Worm (Caenorhabditis elegans) whole organism, L3 larva: ENCODE measurements around the gene hcp-1.

Experiments used
- ZK546.5 ChIP-seq: sonication (generic microtip); optimal IDR thresholded peaks from 2 replicates; lab custom pipeline; 2017; ENCODE audit warnings: missing biosample characterization, missing genetic modification characterization
- aly-2 ChIP-seq: fragments of 150-350 bp; optimal IDR thresholded peaks from 2 replicates; lab custom pipeline; 2014; ENCODE audit warnings: missing biosample characterization, missing genetic modification characterization
- ama-1 ChIP-seq: fragments of 150-350 bp; optimal IDR thresholded peaks from 2 replicates; lab custom pipeline; 2018
- ceh-16 ChIP-seq: sonication (generic microtip); optimal IDR thresholded peaks from 2 replicates; lab custom pipeline; 2017; ENCODE audit warnings: missing biosample characterization, missing genetic modification characterization
- ceh-28 ChIP-seq: fragments of 150-350 bp; optimal IDR thresholded peaks from 2 replicates; lab custom pipeline; 2014; ENCODE audit warnings: missing biosample characterization, missing genetic modification reagents, missing genetic modification characterization
- ceh-82 ChIP-seq: fragments of 150-350 bp; optimal IDR thresholded peaks from 2 replicates; lab custom pipeline; 2014; ENCODE audit warnings: missing biosample characterization, missing genetic modification characterization
- egl-27 ChIP-seq: sonication (generic microtip); optimal IDR thresholded peaks from 4 replicates; lab custom pipeline; 2017; ENCODE audit warnings: missing biosample characterization, missing genetic modification reagents, missing genetic modification characterization
- egl-5 ChIP-seq: fragments of 150-350 bp; optimal IDR thresholded peaks from 2 replicates; lab custom pipeline; 2017; ENCODE audit warnings: missing biosample characterization, missing genetic modification reagents, missing genetic modification characterization, inconsistent platforms
- elt-1 ChIP-seq: fragments of 150-350 bp; optimal IDR thresholded peaks from 2 replicates; lab custom pipeline; 2014; ENCODE audit warnings: missing biosample characterization, missing genetic modification characterization
- elt-2 ChIP-seq: sonication (generic microtip); optimal IDR thresholded peaks from 2 replicates; lab custom pipeline; 2016; ENCODE audit warnings: missing genetic modification reagents, mild to moderate bottlenecking, missing genetic modification characterization, missing compliant biosample characterization
- elt-3 ChIP-seq, 3 experiments: fragments of 150-350 bp in 1 of 3; sonication (generic microtip) in 2 of 3; optimal IDR thresholded peaks; 2 replicates in 2 of 3; 4 replicates in 1 of 3; lab custom pipeline; 2014 to 2017; ENCODE audit warnings: missing biosample characterization in 3 of 3, missing genetic modification characterization in 3 of 3
- eor-1 ChIP-seq, 2 experiments: fragments of 150-350 bp; optimal IDR thresholded peaks; 2 replicates each; lab custom pipeline; 2014 to 2018; ENCODE audit warnings: missing biosample characterization in 2 of 2, missing genetic modification characterization in 2 of 2
- fkh-10 ChIP-seq: sonication (generic microtip); optimal IDR thresholded peaks from 2 replicates; lab custom pipeline; 2017; ENCODE audit warnings: missing biosample characterization, missing genetic modification reagents, missing genetic modification characterization
- fkh-2 ChIP-seq: fragments of 150-350 bp; optimal IDR thresholded peaks from 2 replicates; lab custom pipeline; 2014; ENCODE audit warnings: missing biosample characterization, missing genetic modification reagents, missing genetic modification characterization
- fos-1 ChIP-seq: fragments of 150-350 bp; optimal IDR thresholded peaks from 2 replicates; lab custom pipeline; 2014; ENCODE audit warnings: missing biosample characterization, missing genetic modification characterization
- hmg-11 ChIP-seq: sonication (generic microtip); optimal IDR thresholded peaks from 2 replicates; lab custom pipeline; 2016; ENCODE audit warnings: missing genetic modification characterization, missing compliant biosample characterization
- jun-1 ChIP-seq: fragments of 150-350 bp; optimal IDR thresholded peaks from 2 replicates; lab custom pipeline; 2014; ENCODE audit warnings: missing biosample characterization, missing genetic modification reagents, missing genetic modification characterization
- lin-15B ChIP-seq: fragments of 150-350 bp; optimal IDR thresholded peaks from 2 replicates; lab custom pipeline; 2014; ENCODE audit warnings: missing biosample characterization, missing genetic modification characterization
- lin-39 ChIP-seq: fragments of 150-350 bp; optimal IDR thresholded peaks from 2 replicates; lab custom pipeline; 2018; ENCODE audit warnings: missing biosample characterization, missing genetic modification reagents, missing genetic modification characterization
- lsy-12 ChIP-seq: sonication (generic microtip); optimal IDR thresholded peaks from 2 replicates; lab custom pipeline; 2016; ENCODE audit warnings: mild to moderate bottlenecking, missing genetic modification characterization, missing compliant biosample characterization
- mml-1 ChIP-seq: fragments of 150-350 bp; sonication (generic microtip); optimal IDR thresholded peaks from 3 replicates; lab custom pipeline; 2014; ENCODE audit warnings: missing biosample characterization, missing genetic modification characterization
- nfya-1 ChIP-seq: sonication (generic microtip); optimal IDR thresholded peaks from 2 replicates; lab custom pipeline; 2017; ENCODE audit warnings: missing genetic modification characterization, mild to moderate bottlenecking, missing compliant biosample characterization, antibody characterized with exemption, moderate library complexity; ENCODE audit not compliant: insufficient read depth
- nhr-11 ChIP-seq: fragments of 150-350 bp; optimal IDR thresholded peaks from 2 replicates; lab custom pipeline; 2014; ENCODE audit warnings: missing biosample characterization, missing genetic modification characterization
- nhr-12 ChIP-seq: fragments of 150-350 bp; optimal IDR thresholded peaks from 2 replicates; lab custom pipeline; 2014; ENCODE audit warnings: missing biosample characterization, missing genetic modification characterization
- nhr-23 ChIP-seq: fragments of 150-350 bp; optimal IDR thresholded peaks from 2 replicates; lab custom pipeline; 2014; ENCODE audit warnings: missing biosample characterization, missing genetic modification reagents, missing genetic modification characterization
- nhr-237 ChIP-seq: fragments of 150-350 bp; optimal IDR thresholded peaks from 2 replicates; lab custom pipeline; 2014; ENCODE audit warnings: missing biosample characterization, missing genetic modification characterization
- nhr-25 ChIP-seq: sonication (generic microtip); optimal IDR thresholded peaks from 2 replicates; lab custom pipeline; 2017; ENCODE audit warnings: missing biosample characterization, missing genetic modification characterization
- nhr-28 ChIP-seq: fragments of 150-350 bp; optimal IDR thresholded peaks from 2 replicates; lab custom pipeline; 2014; ENCODE audit warnings: missing biosample characterization, missing genetic modification characterization
- nhr-67 ChIP-seq: fragments of 150-350 bp; optimal IDR thresholded peaks from 2 replicates; lab custom pipeline; 2014; ENCODE audit warnings: missing biosample characterization, missing genetic modification characterization
- nhr-77 ChIP-seq: fragments of 150-350 bp; optimal IDR thresholded peaks from 2 replicates; lab custom pipeline; 2014; ENCODE audit warnings: missing biosample characterization, missing genetic modification characterization
- pha-4 ChIP-seq: fragments of 150-350 bp; optimal IDR thresholded peaks from 2 replicates; lab custom pipeline; 2014; ENCODE audit warnings: missing biosample characterization, missing genetic modification reagents, missing genetic modification characterization
- pqm-1 ChIP-seq: fragments of 150-350 bp; optimal IDR thresholded peaks from 2 replicates; lab custom pipeline; 2017; ENCODE audit warnings: missing biosample characterization, missing genetic modification characterization, inconsistent platforms
- sea-2 ChIP-seq: fragments of 150-350 bp; sonication (generic microtip); optimal IDR thresholded peaks from 4 replicates; lab custom pipeline; 2014; ENCODE audit warnings: missing biosample characterization, missing genetic modification reagents, missing genetic modification characterization
- snpc-4 ChIP-seq: fragments of 150-350 bp; optimal IDR thresholded peaks from 2 replicates; lab custom pipeline; 2014; ENCODE audit warnings: missing biosample characterization, missing genetic modification characterization
- unc-39 ChIP-seq: sonication (generic microtip); optimal IDR thresholded peaks from 4 replicates; lab custom pipeline; 2017; ENCODE audit warnings: missing biosample characterization, missing genetic modification characterization
- unc-62 ChIP-seq: fragments of 150-350 bp; sonication (generic microtip); optimal IDR thresholded peaks from 4 replicates; lab custom pipeline; 2014; ENCODE audit warnings: missing biosample characterization, missing genetic modification reagents, missing genetic modification characterization
- zag-1 ChIP-seq: fragments of 150-350 bp; optimal IDR thresholded peaks from 2 replicates; lab custom pipeline; 2014; ENCODE audit warnings: missing biosample characterization, missing genetic modification characterization
- ztf-11 ChIP-seq: fragments of 150-350 bp; optimal IDR thresholded peaks from 2 replicates; lab custom pipeline; 2014; ENCODE audit warnings: missing biosample characterization, missing genetic modification characterization
- ztf-4 ChIP-seq: fragments of 150-350 bp; optimal IDR thresholded peaks from 2 replicates; lab custom pipeline; 2014; ENCODE audit warnings: missing biosample characterization, missing genetic modification characterization

hcp-1 gene

DNA sequence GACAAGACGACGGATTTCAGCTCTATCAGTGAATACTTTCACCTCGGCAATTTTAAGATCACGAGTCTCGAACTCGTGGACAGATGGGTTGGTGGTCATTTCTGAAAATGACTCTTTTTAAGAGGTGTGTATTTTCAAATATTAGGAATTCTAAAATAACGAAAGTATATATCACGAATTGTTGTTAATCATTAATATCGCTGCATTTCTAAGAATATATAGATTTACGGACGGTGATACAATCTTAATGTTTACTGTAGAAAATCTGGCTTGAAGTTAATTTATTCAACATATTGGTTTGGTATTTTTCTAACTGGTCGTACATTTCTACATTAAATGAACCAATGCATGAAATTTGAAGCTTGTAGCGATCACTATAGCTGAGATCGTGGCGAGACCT lies 11.3 kb downstream of the hcp-1 start, which contains the start of gene ZK1055.7:
TSS of gene ZK1055.7 (minus strand) at position 101 of the 400 bp plus-strand sequence.
- no peak for TF ChIP-seq egl-27 (tag; lab: Kevin White, UChicago)
- no peak for TF ChIP-seq ama-1 (lab: Kevin White, UChicago)
- TF ChIP-seq elt-2 (tag; lab: Kevin White, UChicago) = no peak

DNA sequence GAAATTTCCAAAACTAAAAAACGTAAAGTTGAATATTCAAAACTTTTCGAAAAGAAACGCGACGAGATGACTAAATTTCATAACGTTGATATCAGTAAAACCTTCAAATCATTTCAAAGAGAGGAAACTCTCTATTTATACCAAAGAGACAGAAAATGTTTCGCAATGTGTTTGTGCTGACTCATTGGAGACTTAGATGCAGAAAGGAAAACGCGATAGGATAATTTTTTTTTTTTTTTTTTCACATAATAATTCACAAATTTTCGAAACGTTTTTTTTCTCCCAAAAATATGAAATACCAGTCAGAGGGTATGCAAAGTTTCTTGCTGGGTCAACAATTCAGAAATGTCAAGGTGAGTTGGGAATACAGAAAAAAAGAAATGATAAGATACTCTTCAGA lies 12.2 kb downstream of the hcp-1 start:
- TF ChIP-seq lin-39 (tag; lab: Kevin White, UChicago) = no peak
- TF ChIP-seq ceh-82 (tag; lab: Kevin White, UChicago) = no peak
- no peak for TF ChIP-seq unc-39
- no peak for TF ChIP-seq ama-1 (lab: Kevin White, UChicago)
- TF ChIP-seq nfya-1 (tag; lab: Kevin White, UChicago) = no peak
- no peak for TF ChIP-seq snpc-4 (tag; lab: Kevin White, UChicago)
- no peak for TF ChIP-seq lsy-12 (tag; lab: Kevin White, UChicago)
- no peak for TF ChIP-seq egl-27 (tag; lab: Kevin White, UChicago)
- TF ChIP-seq pha-4 (tag; lab: Kevin White, UChicago) = peak; percentile 45
- TF ChIP-seq aly-2 = no peak
- TF ChIP-seq ceh-28 (tag; lab: Kevin White, UChicago) = no peak
- TF ChIP-seq nhr-237 (tag; lab: Kevin White, UChicago) = no peak
- peak; percentile 33 for TF ChIP-seq elt-2 (tag; lab: Kevin White, UChicago)
- TF ChIP-seq fkh-2 (tag; lab: Kevin White, UChicago) = no peak
- no peak for TF ChIP-seq nhr-25 (tag; lab: Kevin White, UChicago)
- no peak for TF ChIP-seq elt-3 (tag; optimal IDR thresholded peaks at IDR 0.05; lab: Kevin White, UChicago)
- no peak for TF ChIP-seq zag-1 (tag; lab: Kevin White, UChicago)
- no peak for TF ChIP-seq nhr-28 (tag; lab: Kevin White, UChicago)
- no peak for TF ChIP-seq ceh-16
- no peak for TF ChIP-seq hmg-11 (tag; lab: Kevin White, UChicago)
- no peak for TF ChIP-seq eor-1 (tag; optimal IDR thresholded peaks at IDR 0.05; lab: Kevin White, UChicago)
- no peak for TF ChIP-seq egl-5 (tag; lab: Kevin White, UChicago)
- no peak for TF ChIP-seq jun-1
- no peak for TF ChIP-seq nhr-12 (tag; lab: Kevin White, UChicago)
- TF ChIP-seq ZK546.5 (tag; lab: Kevin White, UChicago) = no peak
- TF ChIP-seq nhr-23 = peak; percentile 31
- no peak for TF ChIP-seq sea-2
- TF ChIP-seq pqm-1 = peak; percentile 5
- no peak for TF ChIP-seq nhr-77 (tag; lab: Kevin White, UChicago)
- TF ChIP-seq ztf-4 = no peak
- TF ChIP-seq fos-1 (tag; lab: Kevin White, UChicago) = no peak
- no peak for TF ChIP-seq fkh-10
- no peak for TF ChIP-seq unc-62 (GFP tag; lab: Kevin White, UChicago)

DNA sequence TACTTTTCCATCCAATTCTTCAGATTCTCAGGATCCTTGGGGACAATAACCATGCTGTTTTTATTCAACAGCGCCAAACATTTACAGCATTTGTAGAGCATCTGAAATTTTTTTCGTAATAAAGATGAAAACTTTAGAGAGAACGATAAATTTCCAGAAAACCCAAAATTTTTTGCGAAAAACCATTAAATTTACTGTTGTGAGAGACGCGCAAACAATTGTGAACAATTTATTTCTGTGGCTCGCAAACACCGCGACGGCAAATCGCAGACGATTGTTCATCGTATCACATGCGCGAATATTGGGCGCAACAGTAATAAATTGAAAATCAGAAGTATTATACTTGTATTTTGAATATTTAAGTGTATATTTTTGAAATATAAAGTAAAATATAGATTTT lies 17.1 kb downstream of the hcp-1 start, which contains the start of gene gon-14:
TSS of gene gon-14 (minus strand) at position 101 of the 400 bp plus-strand sequence.
- TF ChIP-seq nhr-67 (tag; lab: Kevin White, UChicago) = no peak
- TF ChIP-seq pqm-1 = no peak
- TF ChIP-seq ztf-11 (tag; lab: Kevin White, UChicago) = no peak
- TF ChIP-seq elt-1 (tag; lab: Kevin White, UChicago) = no peak
- no peak for TF ChIP-seq lsy-12 (tag; lab: Kevin White, UChicago)
- TF ChIP-seq mml-1 (tag; lab: Kevin White, UChicago) = no peak
- no peak for TF ChIP-seq nhr-11
- no peak for TF ChIP-seq hmg-11 (tag; lab: Kevin White, UChicago)

DNA sequence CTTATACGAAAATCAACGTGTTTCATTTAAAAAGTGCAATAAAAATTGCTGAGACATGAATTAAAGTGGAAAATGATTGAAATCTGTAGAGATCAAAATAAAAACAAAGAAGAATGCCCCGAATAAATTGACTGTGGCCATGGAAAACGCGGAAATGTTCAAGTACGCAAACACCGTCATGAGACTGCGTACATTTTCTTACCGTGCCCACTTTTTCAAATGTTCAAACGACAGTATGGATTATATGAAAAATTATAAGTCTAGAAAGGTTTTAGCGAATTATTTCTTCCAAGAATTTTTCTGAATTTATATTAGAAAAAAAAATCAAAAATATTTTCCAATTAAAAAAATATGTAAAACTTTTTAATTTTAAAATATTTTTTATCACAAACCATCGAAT lies 17.5 kb downstream of the hcp-1 start:
- no peak for TF ChIP-seq nhr-237 (tag; lab: Kevin White, UChicago)
- peak; percentile 14 for TF ChIP-seq lin-15B (tag; lab: Kevin White, UChicago)
- TF ChIP-seq jun-1 = no peak
- TF ChIP-seq unc-62 (GFP tag; lab: Kevin White, UChicago) = no peak
- TF ChIP-seq nhr-77 (tag; lab: Kevin White, UChicago) = no peak
- no peak for TF ChIP-seq eor-1 (tag; optimal IDR thresholded peaks at IDR 0.05; lab: Kevin White, UChicago)
- TF ChIP-seq lsy-12 (tag; lab: Kevin White, UChicago) = no peak
- TF ChIP-seq fkh-2 (tag; lab: Kevin White, UChicago) = no peak
- TF ChIP-seq nfya-1 (tag; lab: Kevin White, UChicago) = peak; percentile 29
